Worm (Caenorhabditis elegans): Measurements from ENCODE around the gene nep-2.
"Not testable (repeated sequence)": the region's sequence is repeated elsewhere in the genome, so short reads cannot be mapped to it uniquely, and the experiment has no call there.

DNA sequence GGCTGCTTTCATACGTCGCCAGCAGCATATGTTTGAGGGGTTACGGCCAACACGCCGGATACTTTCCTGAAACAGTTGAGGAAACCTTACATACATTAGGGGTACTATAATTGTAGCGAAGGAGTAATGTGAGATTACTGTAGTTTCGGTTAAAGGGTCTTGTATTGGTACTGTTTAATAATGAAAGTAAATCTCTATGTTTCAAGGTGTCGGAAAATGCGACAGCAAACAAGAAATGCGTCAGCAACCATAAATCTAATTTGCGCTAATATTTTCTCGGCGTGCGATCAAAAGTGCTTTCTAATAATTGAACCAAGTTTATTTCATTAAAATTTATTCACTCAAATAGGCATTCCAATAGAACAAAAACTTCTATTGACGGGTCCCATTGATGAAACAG is 53.2 kb downstream of the nep-2 start, which contains the start of gene sri-57:
- TF ChIP-seq ceh-79 (tag; optimal IDR thresholded peaks at IDR 0.05); unc-62 (GFP tag; optimal IDR thresholded peaks at IDR 0.05); fkh-3 (tag; optimal IDR thresholded peaks at IDR 0.05); xnd-1 (tag; optimal IDR thresholded peaks at IDR 0.05); cebp-1 (GFP tag; IDR thresholded peaks at IDR 0.05); cebp-1 (tag; optimal IDR thresholded peaks at IDR 0.05); lag-1 (GFP tag; IDR thresholded peaks at IDR 0.05); Y79H2A.3 (GFP tag; conservative IDR thresholded peaks at IDR 0.05); ets-4 (GFP tag; optimal IDR thresholded peaks at IDR 0.05); hmg-1.2 (GFP tag; IDR thresholded peaks at IDR 0.05); D2030.7 (GFP tag; IDR thresholded peaks at IDR 0.05); nfya-2 (GFP tag; IDR thresholded peaks at IDR 0.05): not testable (repeated sequence)

Data from whole organism, young adult.